Worm (Caenorhabditis elegans): ENCODE results near the gene srw-21.

Gene srw-21

DNA sequence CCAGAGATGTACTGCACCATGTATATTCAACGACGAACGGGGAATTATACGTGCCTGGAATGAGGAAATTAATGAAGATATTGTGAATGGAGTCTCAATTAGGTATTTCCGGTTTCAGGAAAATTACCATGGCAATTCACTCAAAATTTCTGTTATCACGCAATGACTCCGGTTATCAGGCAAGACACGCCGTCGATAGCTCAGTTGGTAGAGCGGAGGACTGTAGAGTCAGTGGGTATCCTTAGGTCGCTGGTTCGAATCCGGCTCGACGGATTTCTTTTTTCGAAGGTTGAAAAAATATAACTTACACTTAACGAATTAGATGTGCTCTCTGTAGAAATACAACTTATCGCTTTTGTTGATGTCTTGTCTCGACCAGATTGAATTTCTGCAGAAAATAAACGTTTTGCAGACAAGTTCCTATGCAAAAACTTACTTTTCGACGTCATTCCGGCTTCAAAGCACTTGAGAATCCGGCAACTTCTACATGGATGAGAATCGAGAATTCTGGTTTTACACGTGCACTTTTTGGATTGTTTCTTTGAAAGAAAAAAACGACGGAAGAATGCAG is 7.3 kb upstream of the srw-21 start (continued):
- TF ChIP-seq F37D6.2 (tag; optimal IDR thresholded peaks at IDR 0.05) (no peak), lin-39 (tag; optimal IDR thresholded peaks at IDR 0.05) (no peak), ceh-62 (tag; optimal IDR thresholded peaks at IDR 0.05) (no peak), Y105C5A.15 (GFP tag; IDR thresholded peaks at IDR 0.05) (no peak), lin-13 (GFP tag; optimal IDR thresholded peaks at IDR 0.05) (no peak), D1046.2 (GFP tag; IDR thresholded peaks at IDR 0.05) (no peak), unc-130 (GFP tag; optimal IDR thresholded peaks at IDR 0.05) (no peak), ceh-32 (tag; optimal IDR thresholded peaks at IDR 0.05; ENCODE audit: poor library complexity) (no peak), jun-1 (tag; optimal IDR thresholded peaks at IDR 0.05) (no peak), nhr-6 (tag; optimal IDR thresholded peaks at IDR 0.05) (no peak), lim-7 (GFP tag; IDR thresholded peaks at IDR 0.05) (peak; percentile 64; the same call in 1 of the 2 replicates), unc-62 (GFP tag; optimal IDR thresholded peaks at IDR 0.05 in 1 of 2) (peak in 1 of 2 experiments; percentile 64), unc-62 (tag; optimal IDR thresholded peaks at IDR 0.05) (no peak), mdl-1 (tag; optimal IDR thresholded peaks at IDR 0.05) (no peak), tra-1 (GFP tag; IDR thresholded peaks at IDR 0.05) (0 out of 2 replicates have a peak, but pooled peaks have one; percentile 27), Y5F2A.4 (GFP tag; optimal IDR thresholded peaks at IDR 0.05) (no peak), egl-43 (GFP tag; IDR thresholded peaks at IDR 0.05) (peak; percentile 62; the same call in 1 of the 2 replicates), F26F4.8 (GFP tag; conservative IDR thresholded peaks at IDR 0.05) (no peak), php-3 (GFP tag; IDR thresholded peaks at IDR 0.05) (no peak), ctbp-1 (GFP tag; IDR thresholded peaks at IDR 0.05) (no peak), fos-1 (tag; optimal IDR thresholded peaks at IDR 0.05) (no peak), nhr-11 (tag; optimal IDR thresholded peaks at IDR 0.05) (no peak), fkh-10 (GFP tag; optimal IDR thresholded peaks at IDR 0.05) (no peak)

DNA sequence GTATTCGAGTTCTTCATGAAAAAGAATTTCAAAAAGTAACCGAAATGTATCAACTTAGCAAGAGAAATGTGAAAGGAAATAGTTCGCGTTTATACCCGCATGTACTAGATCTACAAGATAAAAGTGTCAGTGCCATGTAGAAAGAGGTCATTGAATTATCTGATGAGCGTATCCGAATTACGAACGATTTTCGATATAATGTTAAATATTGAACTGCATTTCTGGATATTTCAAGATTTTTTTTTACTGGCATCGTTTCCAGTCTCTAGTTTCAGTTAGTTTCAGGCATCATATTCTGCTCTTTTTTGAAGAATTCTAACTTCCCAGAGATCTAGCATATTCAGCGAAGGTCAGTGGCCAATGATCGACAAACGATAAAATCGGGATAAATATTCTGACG is 6.5 kb upstream of the srw-21 start, which contains the start of gene nhr-150:
Gene nhr-150, minus strand, starts transcription at position 92 of the 400 bp plus-strand sequence.
- TF ChIP-seq aha-1 (tag) (peak; percentile 92), nhr-237 (tag; optimal IDR thresholded peaks at IDR 0.05) (no peak)

DNA sequence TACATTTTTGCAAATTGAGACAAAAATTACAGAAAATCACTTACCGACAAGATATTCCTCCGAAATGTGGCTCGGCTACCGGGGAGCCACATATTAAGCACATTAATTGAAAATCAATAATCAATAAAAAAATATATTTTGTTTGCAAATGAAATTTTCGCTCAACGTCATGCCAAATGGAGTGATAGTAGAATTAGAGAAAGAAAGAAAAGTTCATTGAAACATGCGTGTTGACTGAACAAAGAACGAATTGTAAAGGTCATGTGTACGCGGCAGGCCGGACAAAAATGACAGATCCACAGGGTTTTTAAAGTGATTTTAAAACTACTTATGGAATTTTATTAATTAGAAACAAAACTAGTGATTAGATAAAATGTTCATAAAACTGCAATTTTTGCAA is 4.3 kb upstream of the srw-21 start:
- TF ChIP-seq hlh-30 (tag; optimal IDR thresholded peaks at IDR 0.05; ENCODE audit: insufficient read depth) (peak; percentile 65), nhr-77 (tag; optimal IDR thresholded peaks at IDR 0.05) (peak; percentile 9), mdl-1 (tag; optimal IDR thresholded peaks at IDR 0.05) (peak in 1 of 2 experiments; percentile 3), dmd-9 (GFP tag; IDR thresholded peaks at IDR 0.05) (no peak), ctbp-1 (GFP tag; IDR thresholded peaks at IDR 0.05) (no peak), nhr-28 (tag; optimal IDR thresholded peaks at IDR 0.05) (peak; percentile 56), daf-16 (GFP tag; optimal IDR thresholded peaks at IDR 0.05) (no peak), daf-16 (tag; optimal IDR thresholded peaks at IDR 0.05) (peak; percentile 64), dve-1 (tag; optimal IDR thresholded peaks at IDR 0.05; ENCODE audit: insufficient read depth) (no peak), nhr-6 (tag; optimal IDR thresholded peaks at IDR 0.05) (peak; percentile 84), nhr-48 (tag; optimal IDR thresholded peaks at IDR 0.05) (peak; percentile 30), dmd-6 (GFP tag; IDR thresholded peaks at IDR 0.05) (peak; percentile 47), mdt-29 (GFP tag; IDR thresholded peaks at IDR 0.05) (no peak)

DNA sequence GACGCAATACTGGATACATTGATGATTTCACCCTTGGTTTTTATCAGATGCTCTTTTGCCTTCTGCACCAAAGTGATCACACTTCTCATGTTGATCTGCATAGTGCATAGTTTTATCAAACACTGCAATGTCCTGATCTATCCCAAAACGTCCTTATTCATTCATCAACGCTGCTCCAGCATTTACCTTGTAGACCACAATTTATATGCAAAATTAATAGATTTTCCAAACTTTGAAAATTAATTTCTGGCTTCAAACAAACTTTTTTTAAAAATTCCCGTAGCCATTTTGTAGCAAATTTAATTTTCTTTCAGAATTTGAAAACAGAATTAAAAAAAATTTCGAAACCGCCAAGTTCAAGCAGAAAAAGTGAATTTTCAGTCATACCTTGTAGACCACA is 3.3 kb upstream of the srw-21 start, which contains the start of gene C06B8.3:
Gene C06B8.3, minus strand, starts transcription at position 101 of the 400 bp plus-strand sequence.
- TF ChIP-seq ZK546.5 (tag; optimal IDR thresholded peaks at IDR 0.05): no peak
- no peak for TF ChIP-seq nhr-11 (tag; optimal IDR thresholded peaks at IDR 0.05)
- TF ChIP-seq gei-8 (GFP tag; optimal IDR thresholded peaks at IDR 0.05): no peak
- TF ChIP-seq zip-11 (GFP tag; IDR thresholded peaks at IDR 0.05): no peak
- no peak for TF ChIP-seq ceh-28 (tag; optimal IDR thresholded peaks at IDR 0.05)
- no peak for TF ChIP-seq R02D3.7 (tag; optimal IDR thresholded peaks at IDR 0.05)
- TF ChIP-seq lin-38 (GFP tag; IDR thresholded peaks at IDR 0.05): no peak
- TF ChIP-seq ctbp-1 (GFP tag; IDR thresholded peaks at IDR 0.05): no peak
- no peak for TF ChIP-seq aly-2 (tag; optimal IDR thresholded peaks at IDR 0.05)
- TF ChIP-seq tag-97 (GFP tag; IDR thresholded peaks at IDR 0.05): no peak
- no peak for TF ChIP-seq dve-1 (tag; optimal IDR thresholded peaks at IDR 0.05; ENCODE audit: insufficient read depth)
- TF ChIP-seq daf-16 (GFP tag; optimal IDR thresholded peaks at IDR 0.05): no peak
- TF ChIP-seq daf-16 (tag; optimal IDR thresholded peaks at IDR 0.05): no peak
- TF ChIP-seq ceh-44 (GFP tag; IDR thresholded peaks at IDR 0.05): no peak
- TF ChIP-seq madf-9 (GFP tag; conservative IDR thresholded peaks at IDR 0.05): no peak
- TF ChIP-seq saeg-2 (GFP tag; IDR thresholded peaks at IDR 0.05): no peak
- no peak for TF ChIP-seq ceh-32 (tag; optimal IDR thresholded peaks at IDR 0.05; ENCODE audit: poor library complexity)
- TF ChIP-seq ceh-20 (GFP tag; IDR thresholded peaks at IDR 0.05): no peak
